Worm (Caenorhabditis elegans): ENCODE results near the gene ZK370.4.

ZK370.4 gene

DNA sequence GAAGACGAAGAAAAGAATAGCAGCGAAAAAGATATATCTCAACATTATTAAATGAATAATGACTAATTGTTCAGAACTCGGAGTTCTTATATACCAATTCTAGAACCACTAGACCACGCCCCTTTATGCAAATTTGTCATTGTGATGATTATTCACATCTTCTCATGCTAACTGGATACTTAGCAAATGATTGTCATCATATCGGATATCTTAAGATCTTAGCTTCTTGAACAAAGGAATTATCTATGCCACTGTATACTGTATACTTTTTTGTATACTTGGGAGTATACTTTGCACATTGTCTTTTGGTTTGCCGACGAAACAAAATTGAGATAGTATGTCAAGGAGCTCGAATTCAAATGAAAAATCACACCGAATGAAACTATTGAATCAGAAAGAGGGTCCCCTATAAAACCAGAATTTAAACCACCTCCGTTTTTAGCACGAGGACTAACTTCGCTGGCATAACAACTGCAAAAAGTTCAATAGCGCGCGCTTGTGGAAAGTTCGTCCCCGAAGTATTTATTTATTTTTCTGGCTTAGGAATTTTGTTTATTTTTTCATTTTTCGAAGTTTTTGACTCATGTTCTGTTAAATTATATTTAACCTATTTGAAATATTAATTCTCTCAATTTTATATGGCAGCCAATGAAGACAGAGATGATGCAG lies 30.8 kb downstream of the ZK370.4 start, which contains the start of the genes sdz-1 and vps-33.1 (continued):
- TF ChIP-seq eyg-1 (tag; optimal IDR thresholded peaks at IDR 0.05) (no peak), pax-1 (tag; optimal IDR thresholded peaks at IDR 0.05) (no peak), lim-6 (tag; optimal IDR thresholded peaks at IDR 0.05) (no peak), fax-1 (tag; optimal IDR thresholded peaks at IDR 0.05) (no peak), nhr-11 (tag; optimal IDR thresholded peaks at IDR 0.05) (no peak), F13H6.1 (tag; optimal IDR thresholded peaks at IDR 0.05) (no peak), hlh-13 (GFP tag; optimal IDR thresholded peaks at IDR 0.05) (no peak), hlh-15 (tag; optimal IDR thresholded peaks at IDR 0.05) (no peak), Y22D7AL.16 (tag; optimal IDR thresholded peaks at IDR 0.05) (no peak), ztf-16 (tag; optimal IDR thresholded peaks at IDR 0.05) (no peak), che-1 (tag; optimal IDR thresholded peaks at IDR 0.05) (no peak), lin-11 (tag; optimal IDR thresholded peaks at IDR 0.05) (no peak), syd-9 (tag; optimal IDR thresholded peaks at IDR 0.05) (no peak), dve-1 (tag; optimal IDR thresholded peaks at IDR 0.05) (no peak), npax-4 (tag; optimal IDR thresholded peaks at IDR 0.05) (no peak), K09A11.1 (tag; optimal IDR thresholded peaks at IDR 0.05; ENCODE audit: insufficient read depth) (no peak), tbx-7 (tag; optimal IDR thresholded peaks at IDR 0.05) (peak; percentile 52), ceh-30 (tag; optimal IDR thresholded peaks at IDR 0.05) (no peak), unc-55 (GFP tag; optimal IDR thresholded peaks at IDR 0.05) (no peak), unc-86 (tag; optimal IDR thresholded peaks at IDR 0.05) (no peak), ttx-3 (tag; optimal IDR thresholded peaks at IDR 0.05) (no peak), hlh-8 (tag; optimal IDR thresholded peaks at IDR 0.05) (peak; percentile 35), sox-4 (tag; optimal IDR thresholded peaks at IDR 0.05) (no peak), ahr-1 (tag; optimal IDR thresholded peaks at IDR 0.05) (no peak), fkh-10 (GFP tag; optimal IDR thresholded peaks at IDR 0.05) (no peak), gmeb-2 (tag; optimal IDR thresholded peaks at IDR 0.05) (no peak), nfya-1 (tag; optimal IDR thresholded peaks at IDR 0.05) (peak; percentile 18), zip-5 (tag; optimal IDR thresholded peaks at IDR 0.05) (peak; percentile 22), ets-4 (tag; optimal IDR thresholded peaks at IDR 0.05) (peak; percentile 65), dmd-4 (tag; optimal IDR thresholded peaks at IDR 0.05; ENCODE audit: borderline replicate concordance) (no peak), hlh-6 (tag; optimal IDR thresholded peaks at IDR 0.05) (no peak), ceh-2 (tag; optimal IDR thresholded peaks at IDR 0.05) (peak; percentile 49), pros-1 (tag; optimal IDR thresholded peaks at IDR 0.05) (no peak), pha-4 (tag; optimal IDR thresholded peaks at IDR 0.05) (no peak), ceh-48 (tag; optimal IDR thresholded peaks at IDR 0.05) (no peak), ceh-22 (tag; optimal IDR thresholded peaks at IDR 0.05) (no peak), ama-1 (optimal IDR thresholded peaks at IDR 0.05) (no peak), pha-2 (tag; optimal IDR thresholded peaks at IDR 0.05) (no peak), sdc-2 (tag; optimal IDR thresholded peaks at IDR 0.05) (no peak), ceh-45 (GFP tag; IDR thresholded peaks at IDR 0.05) (no peak), tbx-2 (tag; optimal IDR thresholded peaks at IDR 0.05) (peak; percentile 6)

ce11 chrIII:8697268-8697907 lies 33.8 kb downstream of the ZK370.4 start:
- TF ChIP-seq ceh-19 (GFP tag; optimal IDR thresholded peaks at IDR 0.05) (no peak), ahr-1 (tag; optimal IDR thresholded peaks at IDR 0.05) (no peak), ceh-14 (tag; optimal IDR thresholded peaks at IDR 0.05) (no peak), unc-86 (tag; optimal IDR thresholded peaks at IDR 0.05) (no peak), rnt-1 (tag; optimal IDR thresholded peaks at IDR 0.05) (no peak), pros-1 (tag; optimal IDR thresholded peaks at IDR 0.05) (no peak), ceh-45 (GFP tag; IDR thresholded peaks at IDR 0.05) (no peak), hlh-6 (tag; optimal IDR thresholded peaks at IDR 0.05) (no peak), sox-2 (GFP tag; IDR thresholded peaks at IDR 0.05) (no peak), che-1 (tag; optimal IDR thresholded peaks at IDR 0.05) (no peak), fax-1 (tag; optimal IDR thresholded peaks at IDR 0.05) (no peak), K02D7.2 (tag; optimal IDR thresholded peaks at IDR 0.05) (no peak), odd-2 (tag; optimal IDR thresholded peaks at IDR 0.05) (no peak), fkh-10 (GFP tag; optimal IDR thresholded peaks at IDR 0.05) (no peak), eyg-1 (tag; optimal IDR thresholded peaks at IDR 0.05) (no peak)

All from whole organism, late embryonic.